Worm (Caenorhabditis elegans): ENCODE measurements around the gene Y19D2B.2.

- TF ChIP-seq W03F9.2 (tag; optimal IDR thresholded peaks at IDR 0.05) (no peak), him-1 (tag; optimal IDR thresholded peaks at IDR 0.05) (no peak), dao-5 (tag; optimal IDR thresholded peaks at IDR 0.05) (no peak)
Observed at ce11 chrII:10902104-10902503, 21.9 kb upstream of the Y19D2B.2 start, which contains the start of gene gly-1.
